Fruit fly (Drosophila melanogaster) whole organism, wandering third instar larva: ENCODE results near the gene CG9391.

Source experiments
- Abd-B ChIP-seq: fragments of >200 bp; optimal IDR thresholded peaks from 2 replicates; lab custom pipeline; 2017; ENCODE audit warnings: missing biosample characterization, missing genetic modification characterization
- CG32264 ChIP-seq: fragments of 200-800 bp; sonication (Bioruptor generic); optimal IDR thresholded peaks from 2 replicates; lab custom pipeline; 2016; ENCODE audit warnings: missing biosample characterization, missing genetic modification characterization
- CG9705 ChIP-seq: fragments of 200-800 bp; sonication (Bioruptor generic); optimal IDR thresholded peaks from 2 replicates; lab custom pipeline; 2018; ENCODE audit warnings: missing biosample characterization, mild to moderate bottlenecking, missing genetic modification characterization
- CrebA ChIP-seq: fragments of 200-800 bp; sonication (Bioruptor generic); optimal IDR thresholded peaks from 2 replicates; lab custom pipeline; 2016; ENCODE audit warnings: missing biosample characterization, mild to moderate bottlenecking, missing genetic modification characterization, borderline replicate concordance
- Dfd ChIP-seq: fragments of >200 bp; optimal IDR thresholded peaks from 2 replicates; lab custom pipeline; 2017; ENCODE audit warnings: missing biosample characterization, missing genetic modification characterization
- Dif ChIP-seq: fragments of 200-275, 200-300 bp; sonication (Bioruptor generic); optimal IDR thresholded peaks from 2 replicates; lab custom pipeline; 2018; ENCODE audit warnings: missing biosample characterization, missing genetic modification characterization; ENCODE audit not compliant: partially characterized antibody
- GATAd ChIP-seq: sonication (Bioruptor generic); optimal IDR thresholded peaks from 2 replicates; lab custom pipeline; 2016; ENCODE audit warnings: missing biosample characterization, missing genetic modification characterization
- HLH106 ChIP-seq: fragments of 200-800 bp; optimal IDR thresholded peaks from 3 replicates; lab custom pipeline; 2019; ENCODE audit warnings: missing biosample characterization, mild to moderate bottlenecking, missing genetic modification characterization, moderate library complexity
- Hnf4 ChIP-seq: fragments of 200-800 bp; sonication (Bioruptor generic); optimal IDR thresholded peaks from 2 replicates; lab custom pipeline; 2016; ENCODE audit warnings: missing biosample characterization, mild to moderate bottlenecking, missing genetic modification characterization
- Hr78 ChIP-seq: fragments of >200 bp; optimal IDR thresholded peaks from 2 replicates; lab custom pipeline; 2017; ENCODE audit warnings: missing biosample characterization, missing genetic modification characterization
- Hr83 ChIP-seq: fragments of 200-300 bp; sonication (Bioruptor generic); optimal IDR thresholded peaks from 2 replicates; lab custom pipeline; 2016; ENCODE audit warnings: missing biosample characterization, mild to moderate bottlenecking, missing genetic modification characterization, moderate library complexity; ENCODE audit not compliant: poor library complexity, severe bottlenecking
- Jra ChIP-seq: sonication (Bioruptor generic); optimal IDR thresholded peaks from 2 replicates; lab custom pipeline; 2016; ENCODE audit warnings: missing biosample characterization, missing genetic modification characterization
- Mio ChIP-seq: sonication (Bioruptor generic); optimal IDR thresholded peaks from 2 replicates; lab custom pipeline; 2016; ENCODE audit warnings: missing biosample characterization, missing genetic modification characterization
- Myc ChIP-seq: fragments of >200 bp; optimal IDR thresholded peaks from 2 replicates; lab custom pipeline; 2017
- N ChIP-seq: fragments of >200 bp; optimal IDR thresholded peaks from 2 replicates; lab custom pipeline; 2018; ENCODE audit warnings: missing biosample characterization, missing external identifiers, missing genetic modification characterization
- OdsH ChIP-seq: fragments of 200-800 bp; sonication (Bioruptor generic); optimal IDR thresholded peaks from 2 replicates; lab custom pipeline; 2016; ENCODE audit warnings: missing biosample characterization, mild to moderate bottlenecking, missing genetic modification characterization
- Rel ChIP-seq, 2 experiments: fragments of 200-800 bp; sonication (Bioruptor generic) in 1 of 2; optimal IDR thresholded peaks; 2 replicates in 1 of 2; 3 replicates in 1 of 2; lab custom pipeline; 2016 to 2019; ENCODE audit warnings: mild to moderate bottlenecking in 2 of 2, missing biosample characterization in 2 of 2, missing genetic modification characterization in 2 of 2, moderate library complexity in 1 of 2
- Sp1 ChIP-seq: fragments of 200-800 bp; sonication (Bioruptor generic); optimal IDR thresholded peaks from 3 replicates; lab custom pipeline; 2019; ENCODE audit warnings: missing biosample characterization, mild to moderate bottlenecking, missing genetic modification characterization, moderate library complexity
- Vsx2 ChIP-seq: fragments of 200-300, 225-300 bp; sonication (Bioruptor generic); optimal IDR thresholded peaks from 2 replicates; lab custom pipeline; 2018; ENCODE audit warnings: missing biosample characterization, missing genetic modification characterization; ENCODE audit not compliant: partially characterized antibody
- br ChIP-seq: fragments of 200-800 bp; sonication (Bioruptor generic); optimal IDR thresholded peaks from 2 replicates; lab custom pipeline; 2016; ENCODE audit warnings: missing biosample characterization, missing genetic modification characterization
- brk ChIP-seq: fragments of 200-800 bp; sonication (Bioruptor generic); optimal IDR thresholded peaks from 2 replicates; lab custom pipeline; 2016; ENCODE audit warnings: missing biosample characterization, mild to moderate bottlenecking, missing genetic modification characterization
- dl ChIP-seq, 2 experiments: fragments of 175-275, 200-275 bp in 1 of 2; fragments of 200-275 bp in 1 of 2; sonication (Bioruptor generic); optimal IDR thresholded peaks; lab custom pipeline; 2018; ENCODE audit warnings: mild to moderate bottlenecking in 2 of 2, missing biosample characterization in 2 of 2, missing genetic modification characterization in 2 of 2, moderate library complexity in 2 of 2; ENCODE audit not compliant: partially characterized antibody in 2 of 2, insufficient read depth in 1 of 2
- dmrt93B ChIP-seq: fragments of 200-800 bp; sonication (Bioruptor generic); optimal IDR thresholded peaks from 2 replicates; lab custom pipeline; 2018; ENCODE audit warnings: missing biosample characterization, mild to moderate bottlenecking, missing genetic modification characterization
- dsf ChIP-seq: sonication (Bioruptor generic); optimal IDR thresholded peaks from 2 replicates; lab custom pipeline; 2016; ENCODE audit warnings: missing biosample characterization, missing genetic modification characterization, borderline replicate concordance
- ey ChIP-seq: fragments of 200-800 bp; sonication (Bioruptor generic); optimal IDR thresholded peaks from 2 replicates; lab custom pipeline; 2016; ENCODE audit warnings: missing biosample characterization, missing genetic modification characterization
- foxo ChIP-seq, 2 experiments: fragments of 200-800 bp; sonication (Bioruptor generic); optimal IDR thresholded peaks; 2 replicates in 1 of 2; 3 replicates in 1 of 2; lab custom pipeline; 2016 to 2017; ENCODE audit warnings: missing biosample characterization in 2 of 2, missing genetic modification characterization in 2 of 2
- fru ChIP-seq: fragments of 200-800 bp; sonication (Bioruptor generic); optimal IDR thresholded peaks from 3 replicates; lab custom pipeline; 2016; ENCODE audit warnings: missing biosample characterization, mild to moderate bottlenecking, missing genetic modification characterization
- h ChIP-seq: fragments of 200-800 bp; sonication (Bioruptor generic); optimal IDR thresholded peaks from 3 replicates; lab custom pipeline; 2016; ENCODE audit warnings: missing biosample characterization, mild to moderate bottlenecking, missing genetic modification characterization
- jim ChIP-seq: fragments of 175-275, 200-325 bp; sonication (Bioruptor generic); optimal IDR thresholded peaks from 2 replicates; lab custom pipeline; 2016; ENCODE audit warnings: missing biosample characterization, mild to moderate bottlenecking, missing genetic modification characterization
- lola ChIP-seq: fragments of >200 bp; optimal IDR thresholded peaks from 2 replicates; lab custom pipeline; 2017; ENCODE audit warnings: missing biosample characterization, missing genetic modification characterization
- pan ChIP-seq: fragments of >200 bp; optimal IDR thresholded peaks from 2 replicates; lab custom pipeline; 2017
- psq ChIP-seq: fragments of 200-800 bp; sonication (Bioruptor generic); optimal IDR thresholded peaks from 3 replicates; lab custom pipeline; 2017; ENCODE audit warnings: missing biosample characterization, mild to moderate bottlenecking, missing genetic modification characterization, moderate library complexity
- rgr ChIP-seq: fragments of 200-800 bp; sonication (Bioruptor generic); optimal IDR thresholded peaks from 3 replicates; lab custom pipeline; 2016; ENCODE audit warnings: missing biosample characterization, mild to moderate bottlenecking, missing genetic modification characterization
- sage ChIP-seq: fragments of 200-800 bp; sonication (Bioruptor generic); optimal IDR thresholded peaks from 2 replicates; lab custom pipeline; 2016; ENCODE audit warnings: missing biosample characterization, mild to moderate bottlenecking, missing genetic modification characterization
- sv ChIP-seq: fragments of 200-800 bp; sonication (Bioruptor generic); optimal IDR thresholded peaks from 3 replicates; lab custom pipeline; 2016; ENCODE audit warnings: missing biosample characterization, missing genetic modification characterization
- tai ChIP-seq: sonication (Bioruptor generic); optimal IDR thresholded peaks from 2 replicates; lab custom pipeline; 2016; ENCODE audit warnings: missing biosample characterization, missing genetic modification characterization
- usp ChIP-seq: fragments of >200 bp; optimal IDR thresholded peaks from 2 replicates; lab custom pipeline; 2017; ENCODE audit warnings: missing biosample characterization, missing genetic modification characterization
- woc ChIP-seq: sonication (Bioruptor generic); optimal IDR thresholded peaks from 2 replicates; lab custom pipeline; 2016; ENCODE audit warnings: missing biosample characterization, mild to moderate bottlenecking, missing genetic modification characterization

CG9391 gene

DNA sequence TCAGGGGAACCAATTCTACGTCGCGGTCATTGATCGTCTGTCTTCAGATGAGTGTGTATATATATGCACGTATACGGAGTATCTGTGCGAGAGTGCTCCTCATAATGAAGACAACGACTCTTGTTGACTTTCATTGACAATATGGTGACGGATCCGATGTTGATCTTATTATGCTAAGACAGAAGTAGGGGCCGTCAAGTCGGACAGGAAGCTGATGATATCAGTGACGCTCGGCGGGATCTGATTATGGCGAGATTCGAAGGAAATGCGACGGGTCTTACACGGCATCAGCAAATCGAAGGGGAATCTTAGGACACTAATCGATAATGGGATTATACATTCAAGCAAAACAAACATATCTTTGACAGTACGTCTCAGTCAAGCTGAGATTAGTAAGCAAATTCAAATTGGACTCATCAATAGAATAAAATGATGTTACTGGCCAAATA lies 13.6 kb downstream of the CG9391 start:
- TF ChIP-seq ey (GFP tag; lab: Kevin White, UChicago) (no peak), HLH106 (tag; lab: Kevin White, UChicago) (peak; percentile 18), fru (GFP tag; lab: Kevin White, UChicago) (no peak), Mio (GFP tag; lab: Kevin White, UChicago) (no peak), jim (GFP tag; lab: Kevin White, UChicago) (peak; percentile 37), CrebA (GFP tag; lab: Kevin White, UChicago) (no peak), Hr83 (peak; percentile 74)

DNA sequence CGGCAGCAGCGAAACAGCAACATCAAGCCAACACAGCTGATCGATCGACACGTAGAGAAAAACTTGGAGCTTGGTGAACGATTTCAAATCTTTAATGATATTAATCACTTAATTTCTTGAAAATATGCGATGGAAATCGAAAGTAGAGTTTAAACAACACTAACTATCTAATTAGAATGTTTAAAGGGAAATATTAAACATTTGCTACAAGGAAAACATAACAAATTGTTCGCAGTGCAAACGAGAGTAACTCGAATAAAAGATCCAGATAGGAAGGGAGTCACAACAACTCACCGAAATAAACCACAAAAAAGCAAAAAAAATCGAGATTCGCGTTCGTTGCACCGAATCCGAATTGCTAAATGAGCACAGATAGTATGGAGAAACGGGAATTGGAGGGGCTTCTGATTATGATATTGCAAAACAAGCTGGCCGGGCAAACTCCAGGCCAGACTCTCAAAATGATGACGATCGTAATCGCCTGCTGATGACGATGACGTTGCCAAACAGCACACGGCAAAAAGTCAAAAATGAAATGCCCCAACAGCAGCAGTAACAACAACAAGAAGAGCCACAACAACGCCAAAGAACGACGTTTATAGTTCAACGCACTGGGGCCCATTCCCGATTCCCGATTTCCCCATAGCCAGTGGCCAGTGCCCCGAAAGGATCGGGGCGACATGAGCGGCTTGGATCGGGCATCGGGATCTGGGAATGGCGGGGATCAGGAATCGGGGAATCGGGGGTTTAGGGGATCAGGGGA lies 14.2 kb downstream of the CG9391 start:
- TF ChIP-seq woc (peak; percentile 98), CG9705 (peak; percentile 98), tai (peak; percentile 97), HLH106 (tag; lab: Kevin White, UChicago) (peak; percentile 99), br (GFP tag; lab: Kevin White, UChicago) (peak; percentile 99), Dif (GFP tag; lab: Kevin White, UChicago) (no peak), sv (GFP tag; lab: Kevin White, UChicago) (no peak), ey (GFP tag; lab: Kevin White, UChicago) (peak; percentile 99), OdsH (peak; percentile 99), Hr83 (peak; percentile 33), GATAd (GFP tag; lab: Kevin White, UChicago) (peak; percentile 94), dsf (peak; percentile 92), dl (GFP tag; optimal IDR thresholded peaks at IDR 0.05; lab: Kevin White, UChicago; ENCODE audit: insufficient read depth in 1 of 2, partially characterized antibody in 2 of 2) (no peak), brk (GFP tag; lab: Kevin White, UChicago) (peak; percentile 97), pan (lab: Kevin White, UChicago) (no peak), Hnf4 (GFP tag; lab: Kevin White, UChicago) (peak; percentile 99), dmrt93B (GFP tag; lab: Kevin White, UChicago) (peak; percentile 98), N (GFP tag; lab: Kevin White, UChicago) (no peak), Hr78 (GFP tag; lab: Kevin White, UChicago) (no peak), psq (GFP tag; lab: Kevin White, UChicago) (peak; percentile 97), lola (no peak), jim (GFP tag; lab: Kevin White, UChicago) (peak; percentile 87), Myc (lab: Kevin White, UChicago) (no peak), h (GFP tag; lab: Kevin White, UChicago) (peak; percentile 99), usp (no peak), fru (GFP tag; lab: Kevin White, UChicago) (peak; percentile 99), Rel (GFP tag; optimal IDR thresholded peaks at IDR 0.05; lab: Kevin White, UChicago) (peak; percentile 96), Rel (tag; optimal IDR thresholded peaks at IDR 0.05; lab: Kevin White, UChicago) (peak; percentile 86), CrebA (GFP tag; lab: Kevin White, UChicago) (peak; percentile 95), Dfd (GFP tag; lab: Kevin White, UChicago) (peak; percentile 59), Sp1 (GFP tag; lab: Kevin White, UChicago) (peak; percentile 99), rgr (peak; percentile 99), Mio (GFP tag; lab: Kevin White, UChicago) (peak; percentile 85), foxo (GFP tag; optimal IDR thresholded peaks at IDR 0.05; lab: Kevin White, UChicago) (peak; percentile 94 to 99), sage (GFP tag; lab: Kevin White, UChicago) (peak; percentile 98), Abd-B (no peak), Vsx2 (GFP tag; lab: Kevin White, UChicago) (no peak), CG32264 (GFP tag; lab: Kevin White, UChicago) (peak; percentile 98), Jra (GFP tag; lab: Kevin White, UChicago) (peak; percentile 97)
